Worm (Caenorhabditis elegans) whole organism, L3 larva: ENCODE data around the gene srxa-10.

Source experiments
- ceh-82 ChIP-seq: fragments of 150-350 bp; optimal IDR thresholded peaks from 2 replicates; lab custom pipeline; 2014; ENCODE audit warnings: missing biosample characterization, missing genetic modification characterization
- lsy-12 ChIP-seq: sonication (generic microtip); optimal IDR thresholded peaks from 2 replicates; lab custom pipeline; 2016; ENCODE audit warnings: mild to moderate bottlenecking, missing genetic modification characterization, missing compliant biosample characterization
- nhr-12 ChIP-seq: fragments of 150-350 bp; optimal IDR thresholded peaks from 2 replicates; lab custom pipeline; 2014; ENCODE audit warnings: missing biosample characterization, missing genetic modification characterization
- nhr-25 ChIP-seq: sonication (generic microtip); optimal IDR thresholded peaks from 2 replicates; lab custom pipeline; 2017; ENCODE audit warnings: missing biosample characterization, missing genetic modification characterization
- nhr-77 ChIP-seq: fragments of 150-350 bp; optimal IDR thresholded peaks from 2 replicates; lab custom pipeline; 2014; ENCODE audit warnings: missing biosample characterization, missing genetic modification characterization
- skn-1 ChIP-seq: fragments of 150-350 bp; optimal IDR thresholded peaks from 2 replicates; lab custom pipeline; 2014; ENCODE audit warnings: missing biosample characterization, missing genetic modification characterization
- zag-1 ChIP-seq: fragments of 150-350 bp; optimal IDR thresholded peaks from 2 replicates; lab custom pipeline; 2014; ENCODE audit warnings: missing biosample characterization, missing genetic modification characterization
- ztf-4 ChIP-seq: fragments of 150-350 bp; optimal IDR thresholded peaks from 2 replicates; lab custom pipeline; 2014; ENCODE audit warnings: missing biosample characterization, missing genetic modification characterization

DNA sequence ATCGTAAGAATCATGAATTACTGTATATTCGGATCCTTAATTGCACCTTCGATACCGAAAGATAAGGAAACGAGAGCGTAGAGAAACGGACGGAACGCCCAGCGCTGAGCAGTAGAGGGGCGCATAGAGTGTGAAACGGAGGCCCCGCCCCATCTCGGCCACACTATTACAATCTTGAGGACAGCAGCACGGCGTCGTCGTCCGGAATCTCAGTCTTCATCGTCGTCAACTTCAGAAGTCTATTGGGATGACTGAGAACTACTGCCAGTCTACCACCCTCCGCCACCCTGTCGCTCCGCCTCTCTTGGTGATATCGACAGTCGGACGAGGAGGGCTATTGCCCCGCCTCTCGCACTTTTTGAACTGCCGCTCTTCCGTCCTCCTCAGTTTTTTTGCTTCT lies 31.6 kb downstream of the srxa-10 start:
- no peak for TF ChIP-seq skn-1 (tag; lab: Kevin White, UChicago)
- no peak for TF ChIP-seq ztf-4 (tag; lab: Kevin White, UChicago)
- TF ChIP-seq nhr-25 (tag; lab: Kevin White, UChicago): no peak
- no peak for TF ChIP-seq ceh-82 (tag; lab: Kevin White, UChicago)
- no peak for TF ChIP-seq lsy-12 (tag; lab: Kevin White, UChicago)
- TF ChIP-seq nhr-12 (tag; lab: Kevin White, UChicago): no peak
- no peak for TF ChIP-seq zag-1 (tag; lab: Kevin White, UChicago)
- TF ChIP-seq nhr-77 (tag; lab: Kevin White, UChicago): no peak
